Worm (Caenorhabditis elegans) whole organism, L4 larva: ENCODE results near the gene C32B5.6.

Experiments used
- R02D3.7 ChIP-seq: fragments of 150-350 bp; sonication (generic microtip); optimal IDR thresholded peaks from 3 replicates; lab custom pipeline; 2014; ENCODE audit warnings: missing biosample characterization, missing genetic modification characterization
- ZK546.5 ChIP-seq, 2 experiments: sonication (generic microtip); optimal IDR thresholded peaks; 2 replicates each; lab custom pipeline; 2017; ENCODE audit warnings: missing biosample characterization in 2 of 2, missing genetic modification characterization in 2 of 2
- ceh-82 ChIP-seq: sonication (generic microtip); optimal IDR thresholded peaks from 2 replicates; lab custom pipeline; 2017; ENCODE audit warnings: missing biosample characterization, missing genetic modification characterization
- lin-1 ChIP-seq: fragments of 200-800 bp; sonication (Bioruptor generic); IDR thresholded peaks from 2 replicates; pipeline ENCODE4 v1.3.6; 2022; ENCODE audit warnings: missing genetic modification reagents, missing genetic modification characterization, missing compliant biosample characterization
- nhr-76 ChIP-seq: fragments of 150-350 bp; optimal IDR thresholded peaks from 2 replicates; lab custom pipeline; 2014; ENCODE audit warnings: missing biosample characterization, missing genetic modification characterization
- spr-3 ChIP-seq: fragments of 200-800 bp; sonication (Bioruptor generic); optimal IDR thresholded peaks from 2 replicates; lab custom pipeline; 2018; ENCODE audit warnings: mild to moderate bottlenecking, missing genetic modification characterization, missing compliant biosample characterization

DNA sequence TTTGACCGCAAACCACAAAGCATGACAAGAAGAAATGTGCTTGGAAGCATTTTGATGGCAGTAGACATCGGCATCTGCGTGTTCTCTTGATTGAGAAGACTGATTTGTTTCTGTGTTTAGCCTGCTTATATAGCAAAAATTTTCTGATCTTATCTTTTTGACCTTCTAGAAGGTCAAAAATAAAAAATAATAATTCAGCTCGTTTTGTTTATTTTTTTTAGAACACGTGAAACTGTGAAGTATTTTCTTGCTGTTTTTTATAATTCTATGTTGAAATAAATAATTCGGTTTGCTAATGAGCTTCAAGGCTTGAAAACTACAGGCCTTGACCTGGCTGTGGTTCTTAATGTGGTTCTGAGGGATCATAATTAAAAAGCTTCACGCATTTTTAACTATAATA lies 40.9 kb upstream of the C32B5.6 start, which contains the start of gene R07C3.13:
- no peak for TF ChIP-seq ZK546.5 (tag; optimal IDR thresholded peaks at IDR 0.05; lab: Kevin White, UChicago)
- no peak for TF ChIP-seq lin-1 (GFP tag; lab: Robert Waterston, UW)
- TF ChIP-seq spr-3 (GFP tag; lab: Kevin White, UChicago): no peak
- TF ChIP-seq ceh-82 (tag; lab: Kevin White, UChicago): no peak
- no peak for TF ChIP-seq nhr-76 (tag; lab: Kevin White, UChicago)
- TF ChIP-seq R02D3.7 (tag; lab: Kevin White, UChicago): no peak
